Fruit fly (Drosophila melanogaster) whole organism, embryonic: ENCODE measurements around the gene CG46307.

Experiments
- Adf1 ChIP-seq: fragments of 200-800 bp; sonication (Bioruptor generic); IDR thresholded peaks from 2 replicates; pipeline ENCODE4 v1.3.6; 2022; ENCODE audit warnings: missing biosample characterization, missing genetic modification characterization
- BEAF-32 ChIP-seq: fragments of 200-800 bp; sonication (Bioruptor generic); optimal IDR thresholded peaks from 3 replicates; lab custom pipeline; 2017; ENCODE audit warnings: missing biosample characterization, missing genetic modification characterization, mild to moderate bottlenecking, moderate library complexity, missing genetic modification reagents
- CG10267 ChIP-seq: fragments of 200-800 bp; sonication (Bioruptor generic); optimal IDR thresholded peaks from 2 replicates; lab custom pipeline; 2018; ENCODE audit warnings: missing biosample characterization, mild to moderate bottlenecking, missing genetic modification characterization, moderate library complexity
- CG10979 ChIP-seq: fragments of 200-800 bp; sonication (Bioruptor generic); optimal IDR thresholded peaks from 2 replicates; lab custom pipeline; 2018; ENCODE audit warnings: missing biosample characterization, mild to moderate bottlenecking, missing genetic modification characterization, moderate library complexity
- CG12104 ChIP-seq: fragments of 200-800 bp; sonication (Bioruptor generic); optimal IDR thresholded peaks from 3 replicates; lab custom pipeline; 2016; ENCODE audit warnings: missing biosample characterization, missing genetic modification characterization
- CG12391 ChIP-seq: fragments of 200-800 bp; sonication (Bioruptor generic); optimal IDR thresholded peaks from 3 replicates; lab custom pipeline; 2018; ENCODE audit warnings: missing biosample characterization, mild to moderate bottlenecking, missing genetic modification characterization, moderate library complexity
- CG12659 ChIP-seq: fragments of 200-800 bp; sonication (Bioruptor generic); optimal IDR thresholded peaks from 3 replicates; lab custom pipeline; 2017; ENCODE audit warnings: mild to moderate bottlenecking, missing biosample characterization, missing genetic modification reagents, missing genetic modification characterization
- CG14710 ChIP-seq: fragments of 200-800 bp; sonication (Bioruptor generic); optimal IDR thresholded peaks from 3 replicates; lab custom pipeline; 2019; ENCODE audit warnings: missing biosample characterization, mild to moderate bottlenecking, missing genetic modification characterization, moderate library complexity
- CG14965 ChIP-seq: fragments of 200-800 bp; sonication (Bioruptor generic); optimal IDR thresholded peaks from 2 replicates; lab custom pipeline; 2016; ENCODE audit warnings: missing biosample characterization, missing genetic modification characterization, borderline replicate concordance
- CG15514 ChIP-seq: fragments of 200-800 bp; sonication (Bioruptor generic); optimal IDR thresholded peaks from 3 replicates; lab custom pipeline; 2017; ENCODE audit warnings: missing biosample characterization, missing genetic modification characterization, mild to moderate bottlenecking, moderate library complexity, missing genetic modification reagents
- CG18764 ChIP-seq: fragments of 200-800 bp; sonication (Bioruptor generic); optimal IDR thresholded peaks from 3 replicates; lab custom pipeline; 2016; ENCODE audit warnings: missing biosample characterization, missing genetic modification characterization
- CG2116 ChIP-seq: fragments of 200-800 bp; sonication (Bioruptor generic); optimal IDR thresholded peaks from 3 replicates; lab custom pipeline; 2018; ENCODE audit warnings: missing biosample characterization, mild to moderate bottlenecking, missing genetic modification characterization
- CG2202 ChIP-seq: fragments of 200-800 bp; sonication (Bioruptor generic); optimal IDR thresholded peaks from 2 replicates; lab custom pipeline; 2018; ENCODE audit warnings: missing biosample characterization, mild to moderate bottlenecking, missing genetic modification characterization
- CG30020 ChIP-seq: fragments of 200-800 bp; optimal IDR thresholded peaks from 2 replicates; lab custom pipeline; 2019; ENCODE audit warnings: missing biosample characterization, mild to moderate bottlenecking, missing genetic modification characterization, moderate library complexity
- CG31441 ChIP-seq: fragments of 200-800 bp; sonication (Bioruptor generic); IDR thresholded peaks from 2 replicates; pipeline ENCODE4 v1.3.6; 2022; ENCODE audit warnings: missing biosample characterization, missing genetic modification characterization
- CG32532 ChIP-seq: fragments of 200-800 bp; sonication (Bioruptor generic); IDR thresholded peaks from 2 replicates; pipeline ENCODE4 v1.3.6; 2022; ENCODE audit warnings: missing biosample characterization, missing genetic modification characterization
- CG34376 ChIP-seq: fragments of 200-800 bp; sonication (Bioruptor generic); optimal IDR thresholded peaks from 2 replicates; lab custom pipeline; 2018; ENCODE audit warnings: missing biosample characterization, mild to moderate bottlenecking, missing genetic modification characterization
- CG4617 ChIP-seq: fragments of 200-800 bp; sonication (Bioruptor generic); optimal IDR thresholded peaks from 3 replicates; lab custom pipeline; 2016; ENCODE audit warnings: missing biosample characterization, missing genetic modification characterization, borderline replicate concordance
- CG7271 ChIP-seq: fragments of 200-800 bp; sonication (Bioruptor generic); optimal IDR thresholded peaks from 2 replicates; lab custom pipeline; 2018; ENCODE audit warnings: missing biosample characterization, mild to moderate bottlenecking, missing genetic modification characterization, moderate library complexity
- CG8290 ChIP-seq, 3 experiments: fragments of 200-800 bp; sonication (Bioruptor generic); optimal IDR thresholded peaks; 2 replicates each; lab custom pipeline; 2016 to 2019; ENCODE audit warnings: missing biosample characterization in 3 of 3, missing genetic modification characterization in 3 of 3, mild to moderate bottlenecking in 2 of 3, moderate library complexity in 1 of 3
- CG9609 ChIP-seq: fragments of 200-800 bp; sonication (Bioruptor generic); optimal IDR thresholded peaks from 3 replicates; lab custom pipeline; 2016; ENCODE audit warnings: missing biosample characterization, missing genetic modification characterization
- CG9797 ChIP-seq: fragments of 200-800 bp; sonication (Bioruptor generic); optimal IDR thresholded peaks from 3 replicates; lab custom pipeline; 2018; ENCODE audit warnings: missing biosample characterization, mild to moderate bottlenecking, missing genetic modification characterization
- Dp ChIP-seq: fragments of 200-800 bp; sonication (Bioruptor generic); optimal IDR thresholded peaks from 2 replicates; lab custom pipeline; 2018; ENCODE audit warnings: missing biosample characterization, mild to moderate bottlenecking, missing genetic modification characterization, moderate library complexity
- E2f2 ChIP-seq: fragments of 200-800 bp; sonication (Bioruptor generic); IDR thresholded peaks from 2 replicates; pipeline ENCODE4 v1.3.6; 2022; ENCODE audit warnings: missing biosample characterization, missing genetic modification characterization
- Elba2 ChIP-seq: fragments of 200-800 bp; sonication (Bioruptor generic); optimal IDR thresholded peaks from 3 replicates; lab custom pipeline; 2016; ENCODE audit warnings: missing biosample characterization, missing genetic modification characterization
- Ets97D ChIP-seq: fragments of 200-800 bp; sonication (Bioruptor generic); optimal IDR thresholded peaks from 3 replicates; lab custom pipeline; 2016; ENCODE audit warnings: missing biosample characterization, missing genetic modification characterization
- Hr3 ChIP-seq: fragments of 200-800 bp; sonication (Bioruptor generic); optimal IDR thresholded peaks from 3 replicates; lab custom pipeline; 2016; ENCODE audit warnings: missing biosample characterization, missing genetic modification characterization
- Lhr ChIP-seq: fragments of 200-800 bp; sonication (Bioruptor generic); optimal IDR thresholded peaks from 3 replicates; lab custom pipeline; 2017; ENCODE audit warnings: mild to moderate bottlenecking, missing biosample characterization, missing genetic modification reagents, missing genetic modification characterization
- Myb ChIP-seq: fragments of 200-800 bp; sonication (Bioruptor generic); optimal IDR thresholded peaks from 2 replicates; lab custom pipeline; 2016; ENCODE audit warnings: missing biosample characterization, missing genetic modification characterization
- Opbp ChIP-seq: fragments of 200-800 bp; sonication (Bioruptor generic); IDR thresholded peaks from 3 replicates; pipeline ENCODE4 v1.3.6; 2022; ENCODE audit warnings: missing biosample characterization, missing genetic modification characterization; ENCODE audit not compliant: partially characterized antibody
- Tbp ChIP-seq: fragments of >200 bp; optimal IDR thresholded peaks from 2 replicates; lab custom pipeline; 2018; ENCODE audit warnings: missing biosample characterization, missing genetic modification characterization
- YL-1 ChIP-seq: fragments of 200-800 bp; sonication (Bioruptor generic); optimal IDR thresholded peaks from 3 replicates; lab custom pipeline; 2017; ENCODE audit warnings: missing biosample characterization, mild to moderate bottlenecking, missing genetic modification characterization
- ab ChIP-seq: fragments of 200-800 bp; sonication (Bioruptor generic); optimal IDR thresholded peaks from 2 replicates; lab custom pipeline; 2016; ENCODE audit warnings: missing biosample characterization, missing genetic modification characterization
- br ChIP-seq: fragments of >200 bp; optimal IDR thresholded peaks from 2 replicates; lab custom pipeline; 2017
- crp ChIP-seq, 2 experiments: fragments of 200-800 bp; sonication (Bioruptor generic); optimal IDR thresholded peaks; 2 replicates in 1 of 2; 3 replicates in 1 of 2; lab custom pipeline; 2017; ENCODE audit warnings: missing biosample characterization in 2 of 2, missing genetic modification characterization in 2 of 2, mild to moderate bottlenecking in 1 of 2, moderate library complexity in 1 of 2
- eve ChIP-seq, 2 experiments: fragments of >200 bp; optimal IDR thresholded peaks; 2 replicates each; lab custom pipeline; 2017; ENCODE audit warnings: missing biosample characterization in 2 of 2, missing genetic modification characterization in 2 of 2
- gfzf ChIP-seq: fragments of 200-800 bp; sonication (Bioruptor generic); optimal IDR thresholded peaks from 2 replicates; lab custom pipeline; 2016; ENCODE audit warnings: missing biosample characterization, mild to moderate bottlenecking, missing genetic modification characterization, moderate library complexity
- insv ChIP-seq, 2 experiments: fragments of 200-800 bp; sonication (Bioruptor generic); optimal IDR thresholded peaks; 3 replicates each; lab custom pipeline; 2016 to 2018; ENCODE audit warnings: missing biosample characterization in 2 of 2, missing genetic modification characterization in 2 of 2
- jing ChIP-seq: fragments of 200-800 bp; sonication (Bioruptor generic); optimal IDR thresholded peaks from 2 replicates; lab custom pipeline; 2018; ENCODE audit warnings: missing biosample characterization, mild to moderate bottlenecking, missing genetic modification characterization
- kay ChIP-seq: fragments of 200-800 bp; sonication (Bioruptor generic); optimal IDR thresholded peaks from 2 replicates; lab custom pipeline; 2016; ENCODE audit warnings: missing biosample characterization, missing genetic modification characterization
- maf-S ChIP-seq: fragments of 200-800 bp; sonication (Bioruptor generic); optimal IDR thresholded peaks from 2 replicates; lab custom pipeline; 2016; ENCODE audit warnings: missing biosample characterization, missing genetic modification characterization
- org-1 ChIP-seq: fragments of 200-800 bp; sonication (Bioruptor generic); optimal IDR thresholded peaks from 2 replicates; lab custom pipeline; 2017; ENCODE audit warnings: missing biosample characterization, missing genetic modification characterization
- phol ChIP-seq: fragments of 200-800 bp; sonication (Bioruptor generic); optimal IDR thresholded peaks from 3 replicates; lab custom pipeline; 2018; ENCODE audit warnings: missing biosample characterization, mild to moderate bottlenecking, missing genetic modification characterization, moderate library complexity
- pzg ChIP-seq: fragments of 200-800 bp; sonication (Bioruptor generic); optimal IDR thresholded peaks from 3 replicates; lab custom pipeline; 2018; ENCODE audit warnings: missing biosample characterization, mild to moderate bottlenecking, missing genetic modification characterization, moderate library complexity
- salm ChIP-seq: fragments of 200-800 bp; sonication (Bioruptor generic); optimal IDR thresholded peaks from 2 replicates; lab custom pipeline; 2018; ENCODE audit warnings: missing biosample characterization, mild to moderate bottlenecking, missing genetic modification characterization
- stwl ChIP-seq: fragments of 200-800 bp; sonication (Bioruptor generic); optimal IDR thresholded peaks from 3 replicates; lab custom pipeline; 2018; ENCODE audit warnings: missing biosample characterization, mild to moderate bottlenecking, missing genetic modification characterization, moderate library complexity
- tll ChIP-seq, 2 experiments: fragments of 200-800 bp in 1 of 2; fragments of >200 bp in 1 of 2; sonication (Bioruptor generic) in 1 of 2; optimal IDR thresholded peaks; 2 replicates each; lab custom pipeline; 2017 to 2019; ENCODE audit warnings: missing biosample characterization in 2 of 2, missing genetic modification characterization in 2 of 2, mild to moderate bottlenecking in 1 of 2, moderate library complexity in 1 of 2
- trem ChIP-seq: fragments of 200-800 bp; optimal IDR thresholded peaks from 3 replicates; lab custom pipeline; 2019; ENCODE audit warnings: missing biosample characterization, mild to moderate bottlenecking, missing genetic modification characterization, moderate library complexity
- unc-4 ChIP-seq: fragments of 200-800 bp; sonication (Bioruptor generic); IDR thresholded peaks from 2 replicates; pipeline ENCODE4 v1.3.6; 2022; ENCODE audit warnings: missing biosample characterization, missing genetic modification characterization; ENCODE audit not compliant: partially characterized antibody

Gene CG46307

DNA sequence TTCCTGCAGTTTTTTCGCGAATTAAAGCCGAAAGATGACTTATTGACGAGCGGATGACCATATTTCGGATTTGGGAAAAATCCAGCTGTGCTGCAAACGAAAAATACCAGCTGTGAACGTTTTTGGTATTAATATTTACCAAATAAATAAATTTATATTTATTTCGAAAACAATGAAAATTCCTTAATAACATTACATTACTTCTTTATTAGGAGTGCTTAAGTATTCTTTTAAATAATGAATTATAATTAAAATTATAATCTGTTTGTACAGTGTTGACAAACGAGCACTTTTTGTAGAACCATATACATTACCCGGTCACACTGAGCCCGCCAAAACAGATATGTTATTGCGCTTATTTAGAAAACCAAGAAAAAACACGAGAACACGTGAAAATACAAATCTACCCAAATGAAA is 75.3 kb downstream of the CG46307 start, which contains the start of the genes bur and Mcm10:
Gene bur, minus strand, starts transcription at position 69 of the 417 bp plus-strand sequence.
Gene Mcm10, plus strand, starts transcription at position 319 of the 417 bp plus-strand sequence.
- TF ChIP-seq pzg (GFP tag; lab: Kevin White, UChicago) (peak; percentile 59), phol (tag; lab: Kevin White, UChicago) (peak; percentile 45), Myb (no peak), CG12659 (peak; percentile 65), jing (no peak), Ets97D (GFP tag; lab: Kevin White, UChicago) (peak; percentile 40), org-1 (GFP tag; lab: Kevin White, UChicago) (no peak), CG10979 (tag; lab: Kevin White, UChicago) (peak; percentile 11), unc-4 (no peak), ab (GFP tag; lab: Kevin White, UChicago) (no peak), CG30020 (peak; percentile 62), CG4617 (peak; percentile 67), salm (tag; lab: Kevin White, UChicago) (no peak), CG14710 (peak; percentile 78), Lhr (peak; percentile 62), maf-S (GFP tag; lab: Kevin White, UChicago) (no peak), CG9609 (no peak), Hr3 (GFP tag; lab: Kevin White, UChicago) (peak; percentile 13), BEAF-32 (GFP tag; lab: Kevin White, UChicago) (peak; percentile 28), CG8290 (GFP tag; optimal IDR thresholded peaks at IDR 0.05; lab: Kevin White, UChicago) (peak; percentile 60), CG8290 (tag; optimal IDR thresholded peaks at IDR 0.05; lab: Kevin White, UChicago) (no peak), CG7271 (peak; percentile 16), CG18764 (no peak), CG31441 (no peak), eve (GFP tag; optimal IDR thresholded peaks at IDR 0.05; lab: Kevin White, UChicago) (no peak), Adf1 (GFP tag; lab: Robert Waterston, UW) (no peak), br (no peak), YL-1 (peak; percentile 26), CG2202 (tag; lab: Kevin White, UChicago) (no peak), Elba2 (GFP tag; lab: Kevin White, UChicago) (peak; percentile 78), Opbp (0 out of 3 replicates have a peak, but pooled peaks have one; percentile 7), E2f2 (peak; percentile 91), CG2116 (GFP tag; lab: Kevin White, UChicago) (peak; percentile 52), gfzf (GFP tag; lab: Kevin White, UChicago) (peak; percentile 69), Dp (GFP tag; lab: Kevin White, UChicago) (peak; percentile 87), kay (GFP tag; lab: Kevin White, UChicago) (peak; percentile 21), CG15514 (GFP tag; lab: Kevin White, UChicago) (peak; percentile 82), CG12104 (GFP tag; lab: Kevin White, UChicago) (peak; percentile 25), CG9797 (GFP tag; lab: Kevin White, UChicago) (peak; percentile 94), Tbp (GFP tag; lab: Kevin White, UChicago) (no peak), CG32532 (GFP tag; lab: Robert Waterston, UW) (no peak), CG12391 (tag; lab: Kevin White, UChicago) (peak; percentile 65), CG10267 (tag; lab: Kevin White, UChicago) (peak; percentile 98), insv (GFP tag; optimal IDR thresholded peaks at IDR 0.05; lab: Kevin White, UChicago) (peak in 1 of 2 experiments; percentile 19), trem (tag; lab: Kevin White, UChicago) (peak; percentile 83), CG34376 (GFP tag; lab: Kevin White, UChicago) (no peak), CG14965 (GFP tag; lab: Kevin White, UChicago) (no peak), stwl (tag; lab: Kevin White, UChicago) (peak; percentile 68), tll (GFP tag; optimal IDR thresholded peaks at IDR 0.05; lab: Kevin White, UChicago) (peak in 1 of 2 experiments; percentile 97), crp (GFP tag; optimal IDR thresholded peaks at IDR 0.05; lab: Kevin White, UChicago) (peak in 1 of 2 experiments; percentile 28)
